Worm (Caenorhabditis elegans) whole organism, early embryonic: ENCODE results near the gene K08E3.2.

ENCODE experiments used
- B0310.2 ChIP-seq: sonication (generic microtip); optimal IDR thresholded peaks from 2 replicates; lab custom pipeline; 2016; ENCODE audit warnings: mild to moderate bottlenecking, missing genetic modification characterization, missing compliant biosample characterization
- F13C5.2 ChIP-seq: sonication (generic microtip); optimal IDR thresholded peaks from 2 replicates; lab custom pipeline; 2017; ENCODE audit warnings: mild to moderate bottlenecking, missing genetic modification characterization, inconsistent platforms, missing compliant biosample characterization
- ama-1 ChIP-seq: fragments of 150-350 bp; optimal IDR thresholded peaks from 2 replicates; lab custom pipeline; 2014
- hnd-1 ChIP-seq: sonication (generic microtip); optimal IDR thresholded peaks from 2 replicates; lab custom pipeline; 2016; ENCODE audit warnings: missing genetic modification characterization, missing compliant biosample characterization
- tbx-37 ChIP-seq: fragments of 200-800 bp; sonication (Bioruptor generic); conservative IDR thresholded peaks from 2 replicates; pipeline ENCODE4 v1.3.6; 2022; ENCODE audit warnings: missing genetic modification reagents, missing genetic modification characterization, missing compliant biosample characterization

DNA sequence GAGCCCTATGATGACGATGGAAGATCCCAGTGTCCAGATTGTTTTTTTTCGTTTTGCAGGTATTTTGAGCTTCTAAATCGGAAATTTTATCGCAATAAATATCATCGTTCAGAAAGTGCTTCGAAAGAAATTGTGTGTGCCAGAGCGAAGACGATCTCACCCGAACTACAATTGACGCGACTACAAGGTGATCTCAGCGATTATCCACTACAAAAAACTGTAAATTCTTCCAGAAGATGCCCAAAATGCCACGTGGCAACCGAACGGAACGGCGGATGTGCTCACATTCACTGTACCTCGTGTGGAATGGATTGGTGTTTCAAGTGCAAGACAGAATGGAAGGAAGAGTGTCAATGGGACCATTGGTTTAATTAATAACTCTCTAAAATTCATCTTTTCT, 24.4 kb upstream of the K08E3.2 start, which contains the start of gene mdt-29:
- TF ChIP-seq hnd-1 (tag; lab: Kevin White, UChicago) (no peak), F13C5.2 (tag; lab: Kevin White, UChicago) (no peak), ama-1 (no peak), B0310.2 (tag; lab: Kevin White, UChicago) (no peak), tbx-37 (no peak)
